Fruit fly (Drosophila melanogaster) whole organism, adult: Measurements from ENCODE around the gene Socs16D.

Experiments used
- CG11617 ChIP-seq: fragments of 200-800 bp; sonication (Bioruptor generic); optimal IDR thresholded peaks from 2 replicates; lab custom pipeline; 2017; ENCODE audit warnings: mild to moderate bottlenecking, missing biosample characterization, missing genetic modification reagents, missing genetic modification characterization
- CG12768 ChIP-seq: fragments of 200-800 bp; sonication (Bioruptor generic); optimal IDR thresholded peaks from 2 replicates; lab custom pipeline; 2017; ENCODE audit warnings: missing biosample characterization, missing genetic modification characterization, mild to moderate bottlenecking, moderate library complexity, missing genetic modification reagents
- CG14711 ChIP-seq: fragments of 200-800 bp; sonication (Bioruptor generic); optimal IDR thresholded peaks from 2 replicates; lab custom pipeline; 2018; ENCODE audit warnings: missing biosample characterization, mild to moderate bottlenecking, missing genetic modification characterization, moderate library complexity
- CG1620 ChIP-seq: fragments of 200-800 bp; sonication (Bioruptor generic); optimal IDR thresholded peaks from 2 replicates; lab custom pipeline; 2016; ENCODE audit warnings: missing biosample characterization, missing genetic modification characterization
- CG33017 ChIP-seq: fragments of 200-800 bp; sonication (Bioruptor generic); optimal IDR thresholded peaks from 2 replicates; lab custom pipeline; 2018; ENCODE audit warnings: missing biosample characterization, mild to moderate bottlenecking, missing genetic modification characterization, moderate library complexity
- CG5204 ChIP-seq: fragments of 200-800 bp; sonication (Bioruptor generic); optimal IDR thresholded peaks from 2 replicates; lab custom pipeline; 2016; ENCODE audit warnings: missing biosample characterization, missing genetic modification characterization
- CG7045 ChIP-seq: fragments of 200-800 bp; sonication (Bioruptor generic); optimal IDR thresholded peaks from 2 replicates; lab custom pipeline; 2017; ENCODE audit warnings: missing biosample characterization, mild to moderate bottlenecking, missing genetic modification characterization
- CG7101 ChIP-seq: fragments of 200-800 bp; sonication (Bioruptor generic); optimal IDR thresholded peaks from 2 replicates; lab custom pipeline; 2018; ENCODE audit warnings: missing biosample characterization, mild to moderate bottlenecking, missing genetic modification characterization, moderate library complexity
- Clk ChIP-seq: fragments of 200-800 bp; sonication (Bioruptor generic); optimal IDR thresholded peaks from 2 replicates; lab custom pipeline; 2017; ENCODE audit warnings: missing biosample characterization, missing genetic modification characterization
- Crg-1 ChIP-seq: fragments of 200-800 bp; sonication (Bioruptor generic); optimal IDR thresholded peaks from 2 replicates; lab custom pipeline; 2016; ENCODE audit warnings: missing biosample characterization, missing genetic modification characterization
- Hr96 ChIP-seq: fragments of 200-800 bp; sonication (Bioruptor generic); optimal IDR thresholded peaks from 2 replicates; lab custom pipeline; 2016; ENCODE audit warnings: missing biosample characterization, missing genetic modification characterization
- Mnt ChIP-seq: fragments of 200-800 bp; sonication (Bioruptor generic); optimal IDR thresholded peaks from 2 replicates; lab custom pipeline; 2016; ENCODE audit warnings: missing biosample characterization, mild to moderate bottlenecking, missing genetic modification characterization
- bab1 ChIP-seq: fragments of 200-800 bp; sonication (Bioruptor generic); optimal IDR thresholded peaks from 3 replicates; lab custom pipeline; 2019; ENCODE audit warnings: missing biosample characterization, mild to moderate bottlenecking, missing genetic modification characterization, moderate library complexity
- cic ChIP-seq: fragments of 200-800 bp; sonication (Bioruptor generic); optimal IDR thresholded peaks from 2 replicates; lab custom pipeline; 2017; ENCODE audit warnings: missing biosample characterization, mild to moderate bottlenecking, missing genetic modification characterization, moderate library complexity
- cnc ChIP-seq, 2 experiments: fragments of >200 bp; optimal IDR thresholded peaks; 2 replicates each; lab custom pipeline; 2017
- kay ChIP-seq: fragments of 200-800 bp; sonication (Bioruptor generic); peaks from one replicate; lab custom pipeline; 2016; ENCODE audit warnings: missing biosample characterization, missing genetic modification characterization, borderline replicate concordance
- ovo ChIP-seq: fragments of 200-800 bp; sonication (Bioruptor generic); optimal IDR thresholded peaks from 2 replicates; lab custom pipeline; 2016; ENCODE audit warnings: missing biosample characterization, missing genetic modification characterization
- pad ChIP-seq: fragments of 200-800 bp; sonication (Bioruptor generic); optimal IDR thresholded peaks from 3 replicates; lab custom pipeline; 2017; ENCODE audit warnings: missing biosample characterization, missing genetic modification characterization, mild to moderate bottlenecking, moderate library complexity, missing genetic modification reagents
- tj ChIP-seq: fragments of 200-800 bp; sonication (Bioruptor generic); optimal IDR thresholded peaks from 3 replicates; lab custom pipeline; 2017; ENCODE audit warnings: missing biosample characterization, mild to moderate bottlenecking, missing genetic modification characterization, moderate library complexity
- toe ChIP-seq: fragments of 200-800 bp; sonication (Bioruptor generic); optimal IDR thresholded peaks from 2 replicates; lab custom pipeline; 2016; ENCODE audit warnings: missing biosample characterization, missing genetic modification characterization

Gene Socs16D

dm6 chrX:17836420-17836932 is 9.1 kb upstream of the Socs16D start:
- TF ChIP-seq toe, result no peak
- no peak for TF ChIP-seq bab1 (GFP tag; lab: Kevin White, UChicago)
- no peak for TF ChIP-seq Hr96 (GFP tag; lab: Kevin White, UChicago)
- no peak for TF ChIP-seq Clk (GFP tag; lab: Kevin White, UChicago)
- TF ChIP-seq cnc (optimal IDR thresholded peaks at IDR 0.05; lab: Kevin White, UChicago), result no peak
- no peak for TF ChIP-seq tj (GFP tag; lab: Kevin White, UChicago)
- TF ChIP-seq kay (GFP tag; lab: Kevin White, UChicago), result no peak

dm6 chrX:17834754-17835153 is 7.4 kb upstream of the Socs16D start:
- TF ChIP-seq bab1 (GFP tag; lab: Kevin White, UChicago) (no peak), cic (GFP tag; lab: Kevin White, UChicago) (no peak), tj (GFP tag; lab: Kevin White, UChicago) (peak; percentile 99), toe (no peak)

- TF ChIP-seq Hr96 (GFP tag; lab: Kevin White, UChicago), result no peak
- no peak for TF ChIP-seq CG11617 (GFP tag; lab: Kevin White, UChicago)
- no peak for TF ChIP-seq CG1620
- no peak for TF ChIP-seq CG5204 (GFP tag; lab: Kevin White, UChicago)
These were observed 6.6 kb upstream of the Socs16D start for dm6 chrX:17833986-17834385.

- TF ChIP-seq CG14711 (tag; lab: Kevin White, UChicago) (no peak), CG33017 (tag; lab: Kevin White, UChicago) (no peak), tj (GFP tag; lab: Kevin White, UChicago) (peak; percentile 93), pad (GFP tag; lab: Kevin White, UChicago) (peak; percentile 85), cnc (optimal IDR thresholded peaks at IDR 0.05; lab: Kevin White, UChicago) (no peak), kay (GFP tag; lab: Kevin White, UChicago) (no peak), bab1 (GFP tag; lab: Kevin White, UChicago) (peak; percentile 61), CG11617 (GFP tag; lab: Kevin White, UChicago) (no peak), ovo (GFP tag; lab: Kevin White, UChicago) (no peak)
These were observed 5.0 kb upstream of the Socs16D start for dm6 chrX:17832163-17833014.

dm6 chrX:17830644-17831043 is 3.3 kb upstream of the Socs16D start, which contains the start of gene CG6398:
Gene CG6398, plus strand, starts transcription at chrX:17830828.
- peak; percentile 86 for TF ChIP-seq tj (GFP tag; lab: Kevin White, UChicago)
- no peak for TF ChIP-seq Mnt (GFP tag; lab: Kevin White, UChicago)
- TF ChIP-seq Clk (GFP tag; lab: Kevin White, UChicago), result no peak
- TF ChIP-seq kay (GFP tag; lab: Kevin White, UChicago), result no peak
- TF ChIP-seq bab1 (GFP tag; lab: Kevin White, UChicago), result peak; percentile 17
- TF ChIP-seq pad (GFP tag; lab: Kevin White, UChicago), result peak; percentile 14
- TF ChIP-seq CG1620, result peak; percentile 25

- TF ChIP-seq Crg-1, result no peak
- no peak for TF ChIP-seq cnc (optimal IDR thresholded peaks at IDR 0.05; lab: Kevin White, UChicago)
- TF ChIP-seq CG1620, result no peak
- no peak for TF ChIP-seq CG12768 (GFP tag; lab: Kevin White, UChicago)
- no peak for TF ChIP-seq kay (GFP tag; lab: Kevin White, UChicago)
These were observed 2.9 kb upstream of the Socs16D start for dm6 chrX:17830211-17830616.

dm6 chrX:17829083-17829997 is 2.0 kb upstream of the Socs16D start:
- TF ChIP-seq Clk (GFP tag; lab: Kevin White, UChicago), result no peak
- no peak for TF ChIP-seq kay (GFP tag; lab: Kevin White, UChicago)
- no peak for TF ChIP-seq CG12768 (GFP tag; lab: Kevin White, UChicago)
- peak; percentile 89 for TF ChIP-seq bab1 (GFP tag; lab: Kevin White, UChicago)
- peak; percentile 49 for TF ChIP-seq CG7101
- TF ChIP-seq CG1620, result peak; percentile 9
- TF ChIP-seq cic (GFP tag; lab: Kevin White, UChicago), result no peak
- TF ChIP-seq CG7045 (GFP tag; lab: Kevin White, UChicago), result no peak
- no peak for TF ChIP-seq Hr96 (GFP tag; lab: Kevin White, UChicago)
- TF ChIP-seq CG33017 (tag; lab: Kevin White, UChicago), result no peak
- TF ChIP-seq tj (GFP tag; lab: Kevin White, UChicago), result no peak
- peak; percentile 49 for TF ChIP-seq CG14711 (tag; lab: Kevin White, UChicago)
- no peak for TF ChIP-seq ovo (GFP tag; lab: Kevin White, UChicago)
- no peak for TF ChIP-seq toe
- TF ChIP-seq CG11617 (GFP tag; lab: Kevin White, UChicago), result peak; percentile 27
- TF ChIP-seq pad (GFP tag; lab: Kevin White, UChicago), result peak; percentile 43
- no peak for TF ChIP-seq CG5204 (GFP tag; lab: Kevin White, UChicago)
